Worm (Caenorhabditis elegans): ENCODE results near the gene bus-8A.

DNA sequence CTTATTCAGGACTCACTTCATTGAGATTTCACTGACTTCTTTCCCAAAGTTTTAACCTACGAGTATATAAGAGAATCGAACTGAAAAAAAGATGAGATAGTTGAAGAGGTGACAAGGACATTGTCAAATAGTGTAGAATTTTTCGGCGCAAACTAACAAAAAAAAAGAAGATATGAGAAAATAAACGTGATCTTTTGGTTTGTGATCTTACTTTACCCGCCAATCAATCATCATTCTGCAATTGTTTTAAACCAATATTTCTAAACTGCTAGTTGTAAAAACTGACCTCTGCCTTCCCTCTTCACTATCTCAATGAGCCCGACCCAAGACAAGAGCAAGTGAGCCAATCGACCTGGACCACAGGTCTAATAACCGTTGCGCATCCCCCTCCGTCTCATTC is 26.6 kb upstream of the bus-8A start:
- TF ChIP-seq nhr-237 (tag; optimal IDR thresholded peaks at IDR 0.05): no peak
- TF ChIP-seq nhr-12 (tag; optimal IDR thresholded peaks at IDR 0.05): no peak
- no peak for TF ChIP-seq nhr-11 (tag; optimal IDR thresholded peaks at IDR 0.05)
- TF ChIP-seq alr-1 (tag; optimal IDR thresholded peaks at IDR 0.05): no peak
- no peak for TF ChIP-seq nhr-25 (tag; optimal IDR thresholded peaks at IDR 0.05)
- TF ChIP-seq mab-5 (tag; optimal IDR thresholded peaks at IDR 0.05): no peak
- no peak for TF ChIP-seq ztf-11 (tag; optimal IDR thresholded peaks at IDR 0.05)
- TF ChIP-seq mdl-1 (tag; optimal IDR thresholded peaks at IDR 0.05): no peak
- TF ChIP-seq nhr-21 (tag; optimal IDR thresholded peaks at IDR 0.05): no peak
- TF ChIP-seq lin-39 (tag; optimal IDR thresholded peaks at IDR 0.05): no peak
- no peak for TF ChIP-seq elt-3 (tag; optimal IDR thresholded peaks at IDR 0.05)
- TF ChIP-seq ZK546.5 (tag; optimal IDR thresholded peaks at IDR 0.05): no peak
- no peak for TF ChIP-seq R02D3.7 (tag; optimal IDR thresholded peaks at IDR 0.05)
- no peak for TF ChIP-seq unc-62 (GFP tag; optimal IDR thresholded peaks at IDR 0.05)
